Fruit fly (Drosophila melanogaster) ovary, adult (tissue): Measurements from ENCODE around the gene Sfp24Ba.

Source experiments
- CG17801 ChIP-seq: fragments of 200-800 bp; optimal IDR thresholded peaks from 2 replicates; lab custom pipeline; 2019; ENCODE audit warnings: missing biosample characterization, mild to moderate bottlenecking, missing genetic modification characterization, moderate library complexity; ENCODE audit not compliant: partially characterized antibody

The Sfp24Ba gene

dm6 chr2L:3631262-3632046 is 36.9 kb downstream of the Sfp24Ba start:
- no peak for TF ChIP-seq CG17801 (GFP tag; lab: Kevin White, UChicago)

dm6 chr2L:3630763-3631162 is 37.6 kb downstream of the Sfp24Ba start:
- no peak for TF ChIP-seq CG17801 (GFP tag; lab: Kevin White, UChicago)

dm6 chr2L:3629466-3629865 is 38.9 kb downstream of the Sfp24Ba start:
- no peak for TF ChIP-seq CG17801 (GFP tag; lab: Kevin White, UChicago)

- no peak for TF ChIP-seq CG17801 (GFP tag; lab: Kevin White, UChicago)
Measured at dm6 chr2L:3628819-3629218, 39.5 kb downstream of the Sfp24Ba start.

dm6 chr2L:3624784-3625183 is 43.6 kb downstream of the Sfp24Ba start:
- TF ChIP-seq CG17801 (GFP tag; lab: Kevin White, UChicago) = no peak

- TF ChIP-seq CG17801 (GFP tag; lab: Kevin White, UChicago) = no peak
Measured at dm6 chr2L:3621604-3622003, 46.7 kb downstream of the Sfp24Ba start, which contains the start of gene CG15418. Gene CG15418 (minus strand): TSS chr2L:3621704.

- TF ChIP-seq CG17801 (GFP tag; lab: Kevin White, UChicago) = no peak
Measured at dm6 chr2L:3618818-3619362, 49.5 kb downstream of the Sfp24Ba start, which contains the start of gene Ugt36A1. Gene Ugt36A1 (plus strand): TSS chr2L:3619097.
